Fruit fly (Drosophila melanogaster): ENCODE results near the gene Klp31E.

The Klp31E gene

DNA sequence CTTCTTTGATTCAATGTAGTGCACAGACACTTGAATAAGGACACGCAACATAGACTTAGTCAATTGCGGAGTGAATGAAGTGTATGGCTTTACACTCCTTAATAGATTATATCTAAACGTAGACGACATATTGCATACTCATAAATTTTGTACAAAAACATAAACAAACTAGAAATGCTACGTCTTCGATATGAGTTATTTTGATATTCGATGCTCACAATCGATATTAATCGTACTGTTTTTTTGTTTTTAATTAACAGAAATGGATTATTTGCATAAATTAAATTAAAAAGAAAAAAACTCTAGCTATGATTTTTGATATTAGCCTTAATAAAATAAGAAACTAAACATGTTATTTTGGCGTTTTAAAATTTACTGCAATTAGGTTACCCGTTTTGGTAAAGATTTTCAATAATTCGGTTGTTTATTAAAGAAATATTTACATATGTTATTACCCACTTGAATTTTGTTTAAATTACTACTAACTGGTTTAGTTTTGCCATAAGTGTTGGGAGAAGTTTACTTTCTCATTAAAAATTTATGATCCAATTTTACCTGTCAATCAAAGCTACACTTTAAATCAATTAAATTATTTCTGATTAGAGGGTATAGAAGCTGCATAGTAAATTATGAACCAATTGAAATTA lies 8.7 kb upstream of the Klp31E start, which contains the start of the genes CG17768, LSm-4 and Ir31a (continued):
- no peak for TF ChIP-seq repo (GFP tag; optimal IDR thresholded peaks at IDR 0.05)
- TF ChIP-seq B-H2 (GFP tag; optimal IDR thresholded peaks at IDR 0.05) = no peak
- no peak for TF ChIP-seq Lhr (GFP tag; optimal IDR thresholded peaks at IDR 0.05)
- no peak for TF ChIP-seq CG32767 (GFP tag; IDR thresholded peaks at IDR 0.05)
- peak; percentile 25 for TF ChIP-seq CG8924 (tag; optimal IDR thresholded peaks at IDR 0.05)
- TF ChIP-seq Ada2b (GFP tag; IDR thresholded peaks at IDR 0.05) = no peak
- peak; percentile 1 for TF ChIP-seq CG10267 (tag; optimal IDR thresholded peaks at IDR 0.05)
- no peak for TF ChIP-seq CG6765 (GFP tag; optimal IDR thresholded peaks at IDR 0.05)
- peak; percentile 72 for TF ChIP-seq Sry-δ (GFP tag; optimal IDR thresholded peaks at IDR 0.05)
- TF ChIP-seq ems (GFP tag; optimal IDR thresholded peaks at IDR 0.05) = no peak
- TF ChIP-seq dimm (GFP tag; IDR thresholded peaks at IDR 0.05) = no peak
- TF ChIP-seq tll (GFP tag; optimal IDR thresholded peaks at IDR 0.05) = no peak
- TF ChIP-seq dati (GFP tag; IDR thresholded peaks at IDR 0.05) = no peak
- TF ChIP-seq knrl (GFP tag; IDR thresholded peaks at IDR 0.05; ENCODE audit: partially characterized antibody) = peak; percentile 81
- no peak for TF ChIP-seq Med (GFP tag)
- TF ChIP-seq fru (optimal IDR thresholded peaks at IDR 0.05) = no peak
- no peak for TF ChIP-seq H15 (GFP tag; IDR thresholded peaks at IDR 0.05)
- TF ChIP-seq her (GFP tag; optimal IDR thresholded peaks at IDR 0.05) = no peak
- no peak for TF ChIP-seq Hr51 (GFP tag; optimal IDR thresholded peaks at IDR 0.05)
- peak; percentile 68 for TF ChIP-seq hb (GFP tag; IDR thresholded peaks at IDR 0.05; ENCODE audit: partially characterized antibody)
- peak; percentile 66; the same call in 1 of the 2 replicates for TF ChIP-seq CG2129 (GFP tag; IDR thresholded peaks at IDR 0.05; ENCODE audit: partially characterized antibody)
- no peak for TF ChIP-seq pb (GFP tag; optimal IDR thresholded peaks at IDR 0.05)
- no peak for TF ChIP-seq CG3407 (GFP tag; optimal IDR thresholded peaks at IDR 0.05)
- no peak for TF ChIP-seq btn (GFP tag; optimal IDR thresholded peaks at IDR 0.05)
- TF ChIP-seq CG17328 (GFP tag; IDR thresholded peaks at IDR 0.05) = no peak
- no peak for TF ChIP-seq CG14050 (GFP tag; IDR thresholded peaks at IDR 0.05)
- no peak for TF ChIP-seq Ptx1 (GFP tag; IDR thresholded peaks at IDR 0.05)
- TF ChIP-seq kay (GFP tag; optimal IDR thresholded peaks at IDR 0.05) = no peak
- TF ChIP-seq CG17829 (tag; optimal IDR thresholded peaks at IDR 0.05) = no peak
- TF ChIP-seq CG30431 (GFP tag; optimal IDR thresholded peaks at IDR 0.05) = no peak
- TF ChIP-seq Dp (GFP tag; optimal IDR thresholded peaks at IDR 0.05) = no peak
- TF ChIP-seq CG7556 (GFP tag; optimal IDR thresholded peaks at IDR 0.05) = no peak
- no peak for TF ChIP-seq Deaf1 (tag; optimal IDR thresholded peaks at IDR 0.05)
- no peak for TF ChIP-seq NK7.1 (GFP tag; optimal IDR thresholded peaks at IDR 0.05)
- TF ChIP-seq CG13624 (GFP tag; optimal IDR thresholded peaks at IDR 0.05) = no peak
- no peak for TF ChIP-seq CG10147 (GFP tag; optimal IDR thresholded peaks at IDR 0.05)
- TF ChIP-seq kah (GFP tag; optimal IDR thresholded peaks at IDR 0.05) = no peak
- no peak for TF ChIP-seq ash1 (GFP tag; optimal IDR thresholded peaks at IDR 0.05)
- peak; percentile 87 for TF ChIP-seq Scr (GFP tag; IDR thresholded peaks at IDR 0.05; ENCODE audit: partially characterized antibody)
- TF ChIP-seq CG17186 (GFP tag; optimal IDR thresholded peaks at IDR 0.05) = no peak
- no peak for TF ChIP-seq ab (GFP tag; optimal IDR thresholded peaks at IDR 0.05)
- TF ChIP-seq Hand (GFP tag; optimal IDR thresholded peaks at IDR 0.05) = no peak
- TF ChIP-seq Mes4 (GFP tag; optimal IDR thresholded peaks at IDR 0.05) = no peak
- no peak for TF ChIP-seq CG17385 (GFP tag; optimal IDR thresholded peaks at IDR 0.05)
- no peak for TF ChIP-seq peb (GFP tag; IDR thresholded peaks at IDR 0.05)
- no peak for TF ChIP-seq CG8944 (GFP tag; optimal IDR thresholded peaks at IDR 0.05)
- TF ChIP-seq stwl (tag; optimal IDR thresholded peaks at IDR 0.05) = peak; percentile 18
- TF ChIP-seq CG7271 (tag; optimal IDR thresholded peaks at IDR 0.05) = no peak
- TF ChIP-seq hth (optimal IDR thresholded peaks at IDR 0.05) = no peak
- no peak for TF ChIP-seq Vsx1 (GFP tag; optimal IDR thresholded peaks at IDR 0.05)
- TF ChIP-seq ap (GFP tag; IDR thresholded peaks at IDR 0.05) = no peak

All from whole organism, embryonic.